Fruit fly (Drosophila melanogaster) whole organism, embryonic: ENCODE measurements around the gene CNMa.
A peak's percentile ranks its signal among the peaks of the same experiment; 100 is the strongest.

Experiments
- Atf3 ChIP-seq: fragments of 200-800 bp; sonication (Bioruptor generic); optimal IDR thresholded peaks from 3 replicates; lab custom pipeline; 2016; ENCODE audit warnings: missing biosample characterization, missing genetic modification characterization
- Blimp-1 ChIP-seq: fragments of 200-800 bp; sonication (Bioruptor generic); optimal IDR thresholded peaks from 3 replicates; lab custom pipeline; 2018; ENCODE audit warnings: missing biosample characterization, missing genetic modification characterization, mild to moderate bottlenecking, moderate library complexity, missing genetic modification reagents
- C15 ChIP-seq: fragments of 200-800 bp; sonication (Bioruptor generic); IDR thresholded peaks from 3 replicates; pipeline ENCODE4 v1.3.6; 2022; ENCODE audit warnings: missing biosample characterization, missing genetic modification characterization
- CG11093 ChIP-seq: fragments of 200-800 bp; sonication (Bioruptor generic); IDR thresholded peaks from 3 replicates; pipeline ENCODE4 v1.3.6; 2022; ENCODE audit warnings: missing biosample characterization, missing genetic modification characterization
- CG12769 ChIP-seq: fragments of 200-800 bp; sonication (Bioruptor generic); optimal IDR thresholded peaks from 2 replicates; lab custom pipeline; 2019; ENCODE audit warnings: missing biosample characterization, mild to moderate bottlenecking, missing genetic modification characterization, moderate library complexity
- CG15011 ChIP-seq: fragments of 200-800 bp; sonication (Bioruptor generic); optimal IDR thresholded peaks from 3 replicates; lab custom pipeline; 2018; ENCODE audit warnings: missing biosample characterization, mild to moderate bottlenecking, missing genetic modification characterization
- CG15269 ChIP-seq: fragments of 200-800 bp; sonication (Bioruptor generic); optimal IDR thresholded peaks from 2 replicates; lab custom pipeline; 2018; ENCODE audit warnings: missing biosample characterization, mild to moderate bottlenecking, missing genetic modification characterization, moderate library complexity
- CG16815 ChIP-seq: fragments of 200-800 bp; sonication (Bioruptor generic); optimal IDR thresholded peaks from 3 replicates; lab custom pipeline; 2017; ENCODE audit warnings: missing biosample characterization, mild to moderate bottlenecking, missing genetic modification characterization
- CG17385 ChIP-seq: fragments of 200-800 bp; sonication (Bioruptor generic); optimal IDR thresholded peaks from 3 replicates; lab custom pipeline; 2018; ENCODE audit warnings: missing biosample characterization, mild to moderate bottlenecking, missing genetic modification characterization
- CG30431 ChIP-seq: fragments of 200-800 bp; sonication (Bioruptor generic); optimal IDR thresholded peaks from 2 replicates; lab custom pipeline; 2017; ENCODE audit warnings: missing biosample characterization, missing genetic modification characterization
- CG31224 ChIP-seq: fragments of 200-800 bp; sonication (Bioruptor generic); IDR thresholded peaks from 2 replicates; pipeline ENCODE4 v1.3.6; 2022; ENCODE audit warnings: missing biosample characterization, missing genetic modification characterization
- CG34224 ChIP-seq: fragments of 200-800 bp; sonication (Bioruptor generic); IDR thresholded peaks from 3 replicates; pipeline ENCODE4 v1.3.6; 2022; ENCODE audit warnings: missing biosample characterization, missing genetic modification characterization; ENCODE audit not compliant: partially characterized antibody
- CG3838 ChIP-seq: fragments of 200-800 bp; sonication (Bioruptor generic); optimal IDR thresholded peaks from 3 replicates; lab custom pipeline; 2016; ENCODE audit warnings: missing biosample characterization, missing genetic modification characterization
- CG3847 ChIP-seq: fragments of 200-800 bp; sonication (Bioruptor generic); IDR thresholded peaks from 2 replicates; pipeline ENCODE4 v1.3.6; 2022; ENCODE audit warnings: missing biosample characterization, missing genetic modification characterization
- CG4617 ChIP-seq: fragments of 200-800 bp; sonication (Bioruptor generic); optimal IDR thresholded peaks from 3 replicates; lab custom pipeline; 2016; ENCODE audit warnings: missing biosample characterization, missing genetic modification characterization, borderline replicate concordance
- CG7271 ChIP-seq: fragments of 200-800 bp; sonication (Bioruptor generic); optimal IDR thresholded peaks from 2 replicates; lab custom pipeline; 2018; ENCODE audit warnings: missing biosample characterization, mild to moderate bottlenecking, missing genetic modification characterization, moderate library complexity
- CG7928 ChIP-seq: fragments of 200-800 bp; sonication (Bioruptor generic); optimal IDR thresholded peaks from 2 replicates; lab custom pipeline; 2017; ENCODE audit warnings: missing biosample characterization, mild to moderate bottlenecking, missing genetic modification characterization
- CG8089 ChIP-seq: fragments of 200-800 bp; sonication (Bioruptor generic); optimal IDR thresholded peaks from 3 replicates; lab custom pipeline; 2016; ENCODE audit warnings: missing biosample characterization, missing genetic modification characterization
- CG8388 ChIP-seq: fragments of 200-800 bp; sonication (Bioruptor generic); optimal IDR thresholded peaks from 2 replicates; lab custom pipeline; 2019; ENCODE audit warnings: missing biosample characterization, mild to moderate bottlenecking, missing genetic modification characterization, moderate library complexity
- CG9609 ChIP-seq: fragments of 200-800 bp; sonication (Bioruptor generic); optimal IDR thresholded peaks from 3 replicates; lab custom pipeline; 2016; ENCODE audit warnings: missing biosample characterization, missing genetic modification characterization
- CG9727 ChIP-seq: fragments of 200-800 bp; sonication (Bioruptor generic); optimal IDR thresholded peaks from 3 replicates; lab custom pipeline; 2017; ENCODE audit warnings: missing biosample characterization, mild to moderate bottlenecking, missing genetic modification characterization
- CG9876 ChIP-seq: fragments of 200-800 bp; sonication (Bioruptor generic); optimal IDR thresholded peaks from 2 replicates; lab custom pipeline; 2016; ENCODE audit warnings: missing biosample characterization, missing genetic modification characterization
- D ChIP-seq, 2 experiments: fragments of 200-800 bp in 1 of 2; fragments of >200 bp in 1 of 2; sonication (Bioruptor generic) in 1 of 2; optimal IDR thresholded peaks; 2 replicates in 1 of 2; 3 replicates in 1 of 2; lab custom pipeline; 2017; ENCODE audit warnings: mild to moderate bottlenecking in 1 of 2, missing biosample characterization in 1 of 2, missing genetic modification characterization in 1 of 2, missing genetic modification reagents in 1 of 2
- Dp ChIP-seq: fragments of 200-800 bp; sonication (Bioruptor generic); optimal IDR thresholded peaks from 2 replicates; lab custom pipeline; 2018; ENCODE audit warnings: missing biosample characterization, mild to moderate bottlenecking, missing genetic modification characterization, moderate library complexity
- Ets65A ChIP-seq: fragments of 200-800 bp; sonication (Bioruptor generic); peaks from one replicate; lab custom pipeline; 2016; ENCODE audit warnings: missing biosample characterization, missing genetic modification characterization
- Hmx ChIP-seq: fragments of 200-800 bp; sonication (Bioruptor generic); optimal IDR thresholded peaks from 2 replicates; lab custom pipeline; 2016; ENCODE audit warnings: missing biosample characterization, missing genetic modification characterization
- Hr39 ChIP-seq: fragments of >200 bp; optimal IDR thresholded peaks from 2 replicates; lab custom pipeline; 2017
- Hsf ChIP-seq: fragments of 200-800 bp; sonication (Bioruptor generic); optimal IDR thresholded peaks from 3 replicates; lab custom pipeline; 2016; ENCODE audit warnings: missing biosample characterization, missing genetic modification characterization
- Mes4 ChIP-seq: fragments of 200-800 bp; sonication (Bioruptor generic); optimal IDR thresholded peaks from 2 replicates; lab custom pipeline; 2016; ENCODE audit warnings: missing biosample characterization, missing genetic modification characterization
- Nf-YA ChIP-seq: fragments of 200-800 bp; sonication (Bioruptor generic); IDR thresholded peaks from 2 replicates; pipeline ENCODE4 v1.3.6; 2022; ENCODE audit warnings: missing biosample characterization, missing genetic modification characterization
- Oli ChIP-seq: fragments of 200-800 bp; sonication (Bioruptor generic); optimal IDR thresholded peaks from 2 replicates; lab custom pipeline; 2018; ENCODE audit warnings: missing biosample characterization, mild to moderate bottlenecking, missing genetic modification characterization, moderate library complexity
- Opbp ChIP-seq: fragments of 200-800 bp; sonication (Bioruptor generic); IDR thresholded peaks from 3 replicates; pipeline ENCODE4 v1.3.6; 2022; ENCODE audit warnings: missing biosample characterization, missing genetic modification characterization; ENCODE audit not compliant: partially characterized antibody
- Pdp1 ChIP-seq, 2 experiments: fragments of 200-800 bp; sonication (Bioruptor generic); optimal IDR thresholded peaks; 3 replicates each; lab custom pipeline; 2016; ENCODE audit warnings: missing biosample characterization in 2 of 2, missing genetic modification characterization in 2 of 2, mild to moderate bottlenecking in 1 of 2, moderate library complexity in 1 of 2
- Rfx ChIP-seq: fragments of 200-800 bp; sonication (Bioruptor generic); IDR thresholded peaks from 2 replicates; pipeline ENCODE4 v1.3.6; 2022; ENCODE audit warnings: missing biosample characterization, missing genetic modification characterization
- Six4 ChIP-seq: fragments of 200-800 bp; sonication (Bioruptor generic); optimal IDR thresholded peaks from 2 replicates; lab custom pipeline; 2016; ENCODE audit warnings: missing biosample characterization, missing genetic modification characterization
- ara ChIP-seq: fragments of 200-800 bp; sonication (Bioruptor generic); IDR thresholded peaks from 2 replicates; pipeline ENCODE4 v1.3.6; 2022; ENCODE audit warnings: missing biosample characterization, missing genetic modification characterization
- az2 ChIP-seq: fragments of 200-800 bp; sonication (Bioruptor generic); optimal IDR thresholded peaks from 3 replicates; lab custom pipeline; 2016; ENCODE audit warnings: missing biosample characterization, missing genetic modification characterization
- bowl ChIP-seq: fragments of 200-800 bp; sonication (Bioruptor generic); IDR thresholded peaks from 2 replicates; pipeline ENCODE4 v1.3.6; 2022; ENCODE audit warnings: missing biosample characterization, missing genetic modification characterization
- disco-r ChIP-seq: fragments of 200-800 bp; sonication (Bioruptor generic); optimal IDR thresholded peaks from 2 replicates; lab custom pipeline; 2016; ENCODE audit warnings: missing biosample characterization, missing genetic modification characterization
- dpn ChIP-seq, 2 experiments: fragments of 200-800 bp; sonication (Bioruptor generic); optimal IDR thresholded peaks; 3 replicates each; lab custom pipeline; 2016; ENCODE audit warnings: missing biosample characterization in 2 of 2, missing genetic modification characterization in 2 of 2
- emc ChIP-seq: fragments of 200-800 bp; sonication (Bioruptor generic); optimal IDR thresholded peaks from 2 replicates; lab custom pipeline; 2016; ENCODE audit warnings: missing biosample characterization, missing genetic modification characterization
- ems ChIP-seq: fragments of 200-800 bp; sonication (Bioruptor generic); optimal IDR thresholded peaks from 3 replicates; lab custom pipeline; 2016; ENCODE audit warnings: missing biosample characterization, missing genetic modification characterization
- grau ChIP-seq: fragments of 200-800 bp; optimal IDR thresholded peaks from 3 replicates; lab custom pipeline; 2019; ENCODE audit warnings: missing biosample characterization, mild to moderate bottlenecking, missing genetic modification characterization, moderate library complexity
- kni ChIP-seq: fragments of 200-800 bp; sonication (Bioruptor generic); optimal IDR thresholded peaks from 3 replicates; lab custom pipeline; 2017; ENCODE audit warnings: mild to moderate bottlenecking, missing biosample characterization, missing genetic modification reagents, missing genetic modification characterization
- mirr ChIP-seq: fragments of 200-800 bp; sonication (Bioruptor generic); optimal IDR thresholded peaks from 3 replicates; lab custom pipeline; 2018; ENCODE audit warnings: missing biosample characterization, mild to moderate bottlenecking, missing genetic modification characterization
- pita ChIP-seq: fragments of 200-800 bp; sonication (Bioruptor generic); optimal IDR thresholded peaks from 2 replicates; lab custom pipeline; 2017; ENCODE audit warnings: missing biosample characterization, mild to moderate bottlenecking, missing genetic modification characterization
- pnt ChIP-seq: fragments of 200-800 bp; sonication (Bioruptor generic); optimal IDR thresholded peaks from 3 replicates; lab custom pipeline; 2016; ENCODE audit warnings: missing biosample characterization, missing genetic modification characterization
- sob ChIP-seq: fragments of 200-800 bp; sonication (Bioruptor generic); IDR thresholded peaks from 2 replicates; pipeline ENCODE4 v1.3.6; 2022; ENCODE audit warnings: missing biosample characterization, missing genetic modification characterization
- stc ChIP-seq: fragments of 200-800 bp; sonication (Bioruptor generic); IDR thresholded peaks from 2 replicates; pipeline ENCODE4 v1.3.6; 2022; ENCODE audit warnings: missing biosample characterization, missing genetic modification characterization
- tin ChIP-seq: fragments of 200-800 bp; sonication (Bioruptor generic); optimal IDR thresholded peaks from 3 replicates; lab custom pipeline; 2016; ENCODE audit warnings: missing biosample characterization, missing genetic modification characterization
- unpg ChIP-seq: fragments of 200-800 bp; sonication (Bioruptor generic); optimal IDR thresholded peaks from 3 replicates; lab custom pipeline; 2018; ENCODE audit warnings: missing biosample characterization, mild to moderate bottlenecking, missing genetic modification characterization, moderate library complexity
- wek ChIP-seq: fragments of 200-800 bp; sonication (Bioruptor generic); optimal IDR thresholded peaks from 3 replicates; lab custom pipeline; 2018; ENCODE audit warnings: missing biosample characterization, mild to moderate bottlenecking, missing genetic modification characterization, moderate library complexity

The CNMa gene

DNA sequence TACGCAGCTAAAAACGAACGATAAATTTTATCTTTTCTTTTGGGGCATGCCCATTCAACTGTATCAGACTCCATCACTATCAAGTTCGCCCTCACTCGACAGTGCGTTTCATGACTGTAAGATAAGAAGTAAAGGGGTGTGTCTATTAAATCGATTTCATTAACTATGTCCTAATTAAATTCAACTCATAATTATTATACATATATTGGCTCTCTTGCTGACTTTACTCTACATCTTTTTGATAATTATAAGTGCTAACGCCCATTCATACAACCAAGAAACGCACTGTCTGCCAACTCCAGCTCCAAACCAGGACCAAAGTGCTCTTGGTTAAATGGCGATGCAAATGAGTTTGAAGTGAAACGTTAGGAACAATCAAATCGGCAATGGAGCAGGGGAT lies 13.4 kb upstream of the CNMa start (continued):
- TF ChIP-seq pnt, result no peak
- no peak for TF ChIP-seq Pdp1 (GFP tag; optimal IDR thresholded peaks at IDR 0.05; lab: Kevin White, UChicago)
- TF ChIP-seq CG3838 (GFP tag; lab: Kevin White, UChicago), result no peak
- no peak for TF ChIP-seq kni (GFP tag; lab: Kevin White, UChicago)
- peak; percentile 9 for TF ChIP-seq Oli
- TF ChIP-seq emc, result no peak
- TF ChIP-seq Ets65A (GFP tag; lab: Kevin White, UChicago), result no peak
- no peak for TF ChIP-seq CG3847 (GFP tag; lab: Robert Waterston, UW)
- TF ChIP-seq Atf3 (GFP tag; lab: Kevin White, UChicago), result no peak
- TF ChIP-seq mirr, result no peak
- no peak for TF ChIP-seq wek (GFP tag; lab: Kevin White, UChicago)
- no peak for TF ChIP-seq disco-r
- TF ChIP-seq D (optimal IDR thresholded peaks at IDR 0.05; lab: Kevin White, UChicago), result no peak
- no peak for TF ChIP-seq D (GFP tag; optimal IDR thresholded peaks at IDR 0.05; lab: Kevin White, UChicago)
- TF ChIP-seq Nf-YA (GFP tag; lab: Robert Waterston, UW), result no peak
- TF ChIP-seq CG31224, result 0 out of 2 replicates have a peak, but pooled peaks have one; percentile 22
- no peak for TF ChIP-seq CG15269 (tag; lab: Kevin White, UChicago)
- TF ChIP-seq ems (GFP tag; lab: Kevin White, UChicago), result no peak
- no peak for TF ChIP-seq CG11093 (GFP tag; lab: Robert Waterston, UW)
- peak; percentile 74 for TF ChIP-seq sob (GFP tag; lab: Robert Waterston, UW)
- TF ChIP-seq CG12769, result no peak
- no peak for TF ChIP-seq grau (tag; lab: Kevin White, UChicago)
- no peak for TF ChIP-seq az2
- no peak for TF ChIP-seq CG9609
- no peak for TF ChIP-seq CG8089
- TF ChIP-seq tin (GFP tag; lab: Kevin White, UChicago), result no peak
- TF ChIP-seq Hmx (GFP tag; lab: Kevin White, UChicago), result no peak
- TF ChIP-seq CG9727, result no peak
- no peak for TF ChIP-seq CG9876
- TF ChIP-seq CG4617 (GFP tag; lab: Kevin White, UChicago), result no peak
- TF ChIP-seq ara, result peak; percentile 48; the same call in 1 of the 2 replicates
- TF ChIP-seq CG7271, result no peak
- TF ChIP-seq stc (GFP tag; lab: Robert Waterston, UW), result peak; percentile 42; the same call in 1 of the 2 replicates
- no peak for TF ChIP-seq CG8388 (GFP tag; lab: Kevin White, UChicago)
- TF ChIP-seq CG30431 (GFP tag; lab: Kevin White, UChicago), result no peak
- TF ChIP-seq CG7928 (GFP tag; lab: Kevin White, UChicago), result no peak
- no peak for TF ChIP-seq CG34224 (GFP tag; lab: Robert Waterston, UW)
- no peak for TF ChIP-seq Blimp-1 (GFP tag; lab: Kevin White, UChicago)
- no peak for TF ChIP-seq pita
- no peak for TF ChIP-seq CG15011 (GFP tag; lab: Kevin White, UChicago)
- peak; percentile 11 for TF ChIP-seq Six4 (GFP tag; lab: Kevin White, UChicago)
- TF ChIP-seq C15, result no peak
- TF ChIP-seq dpn (GFP tag; optimal IDR thresholded peaks at IDR 0.05; lab: Kevin White, UChicago), result no peak
- no peak for TF ChIP-seq CG17385
- TF ChIP-seq Dp (GFP tag; lab: Kevin White, UChicago), result no peak
- no peak for TF ChIP-seq bowl (GFP tag; lab: Robert Waterston, UW)
- no peak for TF ChIP-seq Mes4 (GFP tag; lab: Kevin White, UChicago)
- no peak for TF ChIP-seq Opbp (GFP tag; lab: Robert Waterston, UW)
- no peak for TF ChIP-seq Hr39 (lab: Kevin White, UChicago)
- no peak for TF ChIP-seq unpg (GFP tag; lab: Kevin White, UChicago)
- TF ChIP-seq Rfx (GFP tag; lab: Robert Waterston, UW), result peak; percentile 66
- no peak for TF ChIP-seq CG16815 (GFP tag; lab: Kevin White, UChicago)
- TF ChIP-seq Hsf (GFP tag; lab: Kevin White, UChicago), result no peak
